Fruit fly (Drosophila melanogaster): ENCODE results near the gene CG4199.

dm6 chrX:2024819-2025218, 48.5 kb downstream of the CG4199 start:
- TF ChIP-seq CG4360 (GFP tag; IDR thresholded peaks at IDR 0.05) (no peak), insv (GFP tag; optimal IDR thresholded peaks at IDR 0.05) (no peak), Atf-2 (GFP tag; optimal IDR thresholded peaks at IDR 0.05) (no peak), Dad (GFP tag; optimal IDR thresholded peaks at IDR 0.05) (no peak)

All from whole organism, embryonic.